Worm (Caenorhabditis elegans) whole organism, young adult: ENCODE results near the gene chil-18.
A peak's percentile ranks its signal among the peaks of the same experiment; 100 is the strongest.

Experiments
- B0336.3 ChIP-seq: fragments of 200-800 bp; sonication (Bioruptor generic); IDR thresholded peaks from 2 replicates; pipeline ENCODE4 v1.3.6; 2022; ENCODE audit warnings: missing genetic modification characterization, missing compliant biosample characterization
- D2030.7 ChIP-seq: fragments of 200-800 bp; sonication (Bioruptor generic); IDR thresholded peaks from 2 replicates; pipeline ENCODE4 v1.3.6; 2022; ENCODE audit warnings: missing genetic modification reagents, missing genetic modification characterization, missing compliant biosample characterization
- F33H1.4 ChIP-seq: fragments of 200-800 bp; sonication (Bioruptor generic); IDR thresholded peaks from 2 replicates; pipeline ENCODE4 v1.3.6; 2022; ENCODE audit warnings: missing genetic modification reagents, missing genetic modification characterization, missing compliant biosample characterization
- F49E8.2 ChIP-seq: sonication (generic microtip); optimal IDR thresholded peaks from 3 replicates; lab custom pipeline; 2017; ENCODE audit warnings: missing genetic modification characterization, mild to moderate bottlenecking, missing compliant biosample characterization, antibody characterized with exemption, moderate library complexity; ENCODE audit not compliant: insufficient read depth
- K12H6.12 ChIP-seq: fragments of 200-800 bp; sonication (Bioruptor generic); optimal IDR thresholded peaks from 2 replicates; lab custom pipeline; 2018; ENCODE audit warnings: mild to moderate bottlenecking, missing genetic modification characterization, missing compliant biosample characterization
- T07F8.4 ChIP-seq: sonication (generic microtip); optimal IDR thresholded peaks from 2 replicates; lab custom pipeline; 2016; ENCODE audit warnings: mild to moderate bottlenecking, missing genetic modification characterization, moderate library complexity, missing compliant biosample characterization
- Y95B8A.8 ChIP-seq: fragments of 200-800 bp; sonication (Bioruptor generic); IDR thresholded peaks from 2 replicates; pipeline ENCODE4 v1.3.6; 2022; ENCODE audit warnings: missing genetic modification reagents, missing genetic modification characterization, missing compliant biosample characterization
- athp-1 ChIP-seq: sonication (generic microtip); optimal IDR thresholded peaks from 2 replicates; lab custom pipeline; 2017; ENCODE audit warnings: mild to moderate bottlenecking, missing genetic modification characterization, missing compliant biosample characterization
- ceh-40 ChIP-seq: fragments of 200-800 bp; sonication (Bioruptor generic); IDR thresholded peaks from 2 replicates; pipeline ENCODE4 v1.3.6; 2022; ENCODE audit warnings: missing genetic modification characterization, missing compliant biosample characterization
- ceh-79 ChIP-seq: sonication (generic microtip); optimal IDR thresholded peaks from 2 replicates; lab custom pipeline; 2017; ENCODE audit warnings: mild to moderate bottlenecking, missing genetic modification characterization, missing compliant biosample characterization
- ceh-91 ChIP-seq: fragments of 200-800 bp; sonication (Bioruptor generic); IDR thresholded peaks from 2 replicates; pipeline ENCODE4 v1.3.6; 2022; ENCODE audit warnings: missing genetic modification reagents, missing genetic modification characterization, missing compliant biosample characterization
- dpl-1 ChIP-seq: fragments of 150-350 bp; optimal IDR thresholded peaks from 2 replicates; lab custom pipeline; 2014; ENCODE audit warnings: missing biosample characterization, missing genetic modification reagents, missing genetic modification characterization
- egl-44 ChIP-seq: fragments of 200-800 bp; sonication (Bioruptor generic); IDR thresholded peaks from 2 replicates; pipeline ENCODE4 v1.3.6; 2022; ENCODE audit warnings: missing genetic modification reagents, missing genetic modification characterization, missing compliant biosample characterization
- fkh-3 ChIP-seq: sonication (generic microtip); optimal IDR thresholded peaks from 2 replicates; lab custom pipeline; 2016; ENCODE audit warnings: mild to moderate bottlenecking, missing genetic modification characterization, missing compliant biosample characterization
- lin-35 ChIP-seq, 3 experiments: fragments of 150-350 bp in 2 of 3; sonication (generic microtip) in 1 of 3; optimal IDR thresholded peaks; 2 replicates each; lab custom pipeline; 2014 to 2018; ENCODE audit warnings: missing biosample characterization in 3 of 3, missing genetic modification characterization in 3 of 3, missing genetic modification reagents in 3 of 3
- lin-54 ChIP-seq: fragments of 200-800 bp; sonication (Bioruptor generic); optimal IDR thresholded peaks from 2 replicates; lab custom pipeline; 2018; ENCODE audit warnings: mild to moderate bottlenecking, missing genetic modification characterization, missing compliant biosample characterization
- mcd-1 ChIP-seq: fragments of 200-800 bp; sonication (Bioruptor generic); IDR thresholded peaks from 2 replicates; pipeline ENCODE4 v1.3.6; 2022; ENCODE audit warnings: missing genetic modification reagents, missing genetic modification characterization, missing compliant biosample characterization
- nfyb-1 ChIP-seq: fragments of 200-800 bp; sonication (Bioruptor generic); IDR thresholded peaks from 2 replicates; pipeline ENCODE4 v1.3.6; 2022; ENCODE audit warnings: missing genetic modification reagents, missing genetic modification characterization, missing compliant biosample characterization
- nhr-120 ChIP-seq: fragments of 200-800 bp; sonication (Bioruptor generic); IDR thresholded peaks from 2 replicates; pipeline ENCODE4 v1.3.6; 2022; ENCODE audit warnings: missing genetic modification characterization, missing compliant biosample characterization
- nhr-80 ChIP-seq: sonication (generic microtip); optimal IDR thresholded peaks from 2 replicates; lab custom pipeline; 2016; ENCODE audit warnings: missing genetic modification characterization, missing compliant biosample characterization
- pha-4 ChIP-seq: fragments of 150-350 bp; sonication (generic microtip); optimal IDR thresholded peaks from 2 replicates; lab custom pipeline; 2014; ENCODE audit warnings: missing biosample characterization, missing genetic modification reagents, missing genetic modification characterization
- rec-8 ChIP-seq, 2 experiments: sonication (generic microtip); optimal IDR thresholded peaks; 2 replicates each; lab custom pipeline; 2016; ENCODE audit warnings: mild to moderate bottlenecking in 2 of 2, missing genetic modification characterization in 2 of 2, missing genetic modification reagents in 2 of 2, missing genotype in 2 of 2, missing biosample characterization in 1 of 2, missing compliant biosample characterization in 1 of 2, moderate library complexity in 1 of 2
- repo-1 ChIP-seq: sonication (generic microtip); optimal IDR thresholded peaks from 2 replicates; lab custom pipeline; 2017; ENCODE audit warnings: mild to moderate bottlenecking, missing genetic modification characterization, missing compliant biosample characterization
- sdz-38 ChIP-seq: sonication (generic microtip); optimal IDR thresholded peaks from 2 replicates; lab custom pipeline; 2016; ENCODE audit warnings: missing genotype, missing genetic modification characterization, missing compliant biosample characterization
- snpc-3.4 ChIP-seq: sonication (generic microtip); optimal IDR thresholded peaks from 2 replicates; lab custom pipeline; 2017; ENCODE audit warnings: missing genetic modification characterization, mild to moderate bottlenecking, missing compliant biosample characterization, antibody characterized with exemption, moderate library complexity, missing genotype, missing genetic modification reagents
- snpc-4 ChIP-seq, 5 experiments: fragments of 150-350 bp in 1 of 5; sonication (generic microtip) in 4 of 5; optimal IDR thresholded peaks; 2 replicates each; lab custom pipeline; 2014 to 2018; ENCODE audit warnings: missing genetic modification characterization in 5 of 5, missing biosample characterization in 3 of 5, antibody characterized with exemption in 2 of 5, mild to moderate bottlenecking in 2 of 5, missing compliant biosample characterization in 2 of 5, missing genotype in 2 of 5, moderate library complexity in 2 of 5, missing genetic modification reagents in 1 of 5
- xnd-1 ChIP-seq: sonication (generic microtip); optimal IDR thresholded peaks from 2 replicates; lab custom pipeline; 2016; ENCODE audit warnings: missing genotype, missing genetic modification reagents, missing genetic modification characterization, missing compliant biosample characterization
- zim-3 ChIP-seq: sonication (generic microtip); optimal IDR thresholded peaks from 2 replicates; lab custom pipeline; 2017; ENCODE audit warnings: mild to moderate bottlenecking, missing genetic modification characterization, moderate library complexity, missing compliant biosample characterization
- ztf-28 ChIP-seq: fragments of 200-800 bp; sonication (Bioruptor generic); IDR thresholded peaks from 2 replicates; pipeline ENCODE4 v1.3.6; 2022; ENCODE audit warnings: missing genetic modification reagents, missing genetic modification characterization, missing compliant biosample characterization

The chil-18 gene

ce11 chrII:9416381-9417276, 31.4 kb upstream of the chil-18 start, which contains the start of the genes gss-1 and chch-3 (continued):
- no peak for TF ChIP-seq Y95B8A.8
- TF ChIP-seq ceh-79 = no peak
- peak; percentile 49 for TF ChIP-seq lin-54 (GFP tag; lab: Kevin White, UChicago)
- no peak for TF ChIP-seq F49E8.2
- no peak for TF ChIP-seq ceh-91 (GFP tag; lab: Robert Waterston, UW)
- no peak for TF ChIP-seq T07F8.4 (tag; lab: Kevin White, UChicago)
- TF ChIP-seq, all 124 proteins: peak for 19

ce11 chrII:9418065-9418567, 29.9 kb upstream of the chil-18 start, which contains the start of the genes M176.4 and M176.16:
TSS of gene M176.4 (plus strand) at chrII:9418365.
TSS of gene M176.16 (plus strand) at chrII:9418517.
- TF ChIP-seq snpc-4 (GFP tag; optimal IDR thresholded peaks at IDR 0.05; lab: Kevin White, UChicago) = no peak
- no peak for TF ChIP-seq snpc-4 (tag; optimal IDR thresholded peaks at IDR 0.05; lab: Kevin White, UChicago)
- TF ChIP-seq snpc-3.4 (tag; lab: Kevin White, UChicago) = no peak
- peak; percentile 53 for TF ChIP-seq nhr-80

- TF ChIP-seq rec-8 (tag; optimal IDR thresholded peaks at IDR 0.05; lab: Kevin White, UChicago) (no peak), nhr-80 (peak; percentile 28), B0336.3 (GFP tag; lab: Robert Waterston, UW) (no peak), repo-1 (no peak), dpl-1 (GFP tag; lab: Kevin White, UChicago) (no peak)
Measured at ce11 chrII:9418843-9419532, 29.1 kb upstream of the chil-18 start.

- TF ChIP-seq athp-1 (tag; lab: Kevin White, UChicago) (no peak), ceh-40 (GFP tag; lab: Robert Waterston, UW) (no peak), lin-54 (GFP tag; lab: Kevin White, UChicago) (no peak), K12H6.12 (no peak), nfyb-1 (GFP tag; lab: Robert Waterston, UW) (no peak), D2030.7 (GFP tag; lab: Robert Waterston, UW) (no peak), lin-35 (GFP tag; optimal IDR thresholded peaks at IDR 0.05; lab: Kevin White, UChicago) (no peak), fkh-3 (tag; lab: Kevin White, UChicago) (no peak), sdz-38 (tag; lab: Kevin White, UChicago) (no peak), xnd-1 (no peak), nhr-120 (no peak), pha-4 (no peak), mcd-1 (GFP tag; lab: Robert Waterston, UW) (no peak), F33H1.4 (GFP tag; lab: Robert Waterston, UW) (no peak), ztf-28 (no peak), egl-44 (GFP tag; lab: Robert Waterston, UW) (no peak), zim-3 (no peak), snpc-4 (GFP tag; optimal IDR thresholded peaks at IDR 0.05; lab: Kevin White, UChicago) (no peak), snpc-4 (tag; optimal IDR thresholded peaks at IDR 0.05; lab: Kevin White, UChicago) (no peak)
Measured at ce11 chrII:9421969-9422368, 26.1 kb upstream of the chil-18 start, which contains the start of gene M176.11. TSS of gene M176.11 (plus strand) at chrII:9422269.
